Worm (Caenorhabditis elegans) whole organism, L1 larva: ENCODE measurements around the gene tsen-54.

Source experiments
- C34B4.2 ChIP-seq: sonication (generic microtip); optimal IDR thresholded peaks from 2 replicates; lab custom pipeline; 2017; ENCODE audit warnings: mild to moderate bottlenecking, missing genetic modification characterization, missing compliant biosample characterization
- ceh-82 ChIP-seq, 3 experiments: fragments of 150-350 bp in 1 of 3; sonication (generic microtip) in 2 of 3; optimal IDR thresholded peaks; 2 replicates each; lab custom pipeline; 2014 to 2017; ENCODE audit warnings: missing biosample characterization in 3 of 3, missing genetic modification characterization in 3 of 3
- elt-2 ChIP-seq: sonication (generic microtip); optimal IDR thresholded peaks from 2 replicates; lab custom pipeline; 2016; ENCODE audit warnings: missing genetic modification characterization, mild to moderate bottlenecking, inconsistent platforms, missing compliant biosample characterization, missing genetic modification reagents
- elt-3 ChIP-seq, 6 experiments: fragments of 150-350 bp in 1 of 6; sonication (generic microtip); optimal IDR thresholded peaks; 2 replicates each; lab custom pipeline; 2017 to 2018; ENCODE audit warnings: missing biosample characterization in 6 of 6, missing genetic modification characterization in 6 of 6, inconsistent platforms in 1 of 6
- ets-5 ChIP-seq: fragments of 200-800 bp; sonication (Bioruptor generic); IDR thresholded peaks from 2 replicates; pipeline ENCODE4 v1.3.6; 2022; ENCODE audit warnings: missing genetic modification characterization, missing compliant biosample characterization
- lir-3 ChIP-seq: sonication (generic microtip); optimal IDR thresholded peaks from 2 replicates; lab custom pipeline; 2016; ENCODE audit warnings: mild to moderate bottlenecking, missing genetic modification characterization, moderate library complexity, missing compliant biosample characterization; ENCODE audit not compliant: poor library complexity
- nhr-11 ChIP-seq: fragments of 150-350 bp; optimal IDR thresholded peaks from 2 replicates; lab custom pipeline; 2014; ENCODE audit warnings: missing biosample characterization, missing genetic modification characterization
- nhr-90 ChIP-seq: sonication (generic microtip); optimal IDR thresholded peaks from 2 replicates; lab custom pipeline; 2016; ENCODE audit warnings: mild to moderate bottlenecking, missing genetic modification characterization, missing compliant biosample characterization; ENCODE audit not compliant: poor library complexity
- sox-4 ChIP-seq: sonication (generic microtip); optimal IDR thresholded peaks from 2 replicates; lab custom pipeline; 2016; ENCODE audit warnings: missing genetic modification characterization, missing compliant biosample characterization
- sptf-1 ChIP-seq: fragments of 150-350 bp; optimal IDR thresholded peaks from 2 replicates; lab custom pipeline; 2014; ENCODE audit warnings: missing biosample characterization, missing genetic modification characterization
- tbx-2 ChIP-seq: sonication (generic microtip); optimal IDR thresholded peaks from 2 replicates; lab custom pipeline; 2016; ENCODE audit warnings: missing genetic modification characterization, missing compliant biosample characterization
- zag-1 ChIP-seq: fragments of 150-350 bp; optimal IDR thresholded peaks from 2 replicates; lab custom pipeline; 2014; ENCODE audit warnings: missing biosample characterization, missing genetic modification characterization
- ztf-4 ChIP-seq: fragments of 150-350 bp; optimal IDR thresholded peaks from 2 replicates; lab custom pipeline; 2014; ENCODE audit warnings: missing biosample characterization, missing genetic modification characterization

DNA sequence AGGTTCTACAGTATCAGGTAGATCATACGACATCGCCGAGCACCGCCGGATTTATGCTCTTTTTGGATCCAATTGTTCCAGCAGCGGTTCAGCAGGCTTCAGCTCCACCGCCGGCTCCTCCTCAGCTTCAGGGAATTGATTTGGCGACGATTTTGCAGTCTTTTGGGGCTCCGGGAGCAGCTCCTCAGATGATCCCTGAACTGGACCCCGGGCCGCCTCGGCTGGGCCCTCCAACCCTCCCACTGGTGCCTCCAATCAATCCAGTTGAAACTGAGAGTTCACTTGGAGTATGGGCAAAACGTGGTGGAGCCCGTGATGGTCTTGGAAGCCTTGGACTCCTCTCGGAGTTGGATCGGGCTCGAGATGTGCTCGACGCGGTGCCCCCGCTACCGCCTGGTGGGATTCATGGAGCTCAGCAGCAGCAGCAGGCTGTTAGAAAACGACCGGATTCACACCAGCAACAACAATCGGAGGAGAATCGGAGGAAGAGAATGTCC lies 42.9 kb downstream of the tsen-54 start:
- TF ChIP-seq elt-3 (tag; optimal IDR thresholded peaks at IDR 0.05; lab: Kevin White, UChicago) (no peak), nhr-90 (no peak), ztf-4 (tag; lab: Kevin White, UChicago) (no peak), ceh-82 (tag; optimal IDR thresholded peaks at IDR 0.05; lab: Kevin White, UChicago) (no peak), tbx-2 (tag; lab: Kevin White, UChicago) (no peak), nhr-11 (tag; lab: Kevin White, UChicago) (no peak), sptf-1 (tag; lab: Kevin White, UChicago) (no peak), sox-4 (tag; lab: Kevin White, UChicago) (no peak), zag-1 (tag; lab: Kevin White, UChicago) (no peak), ets-5 (GFP tag; lab: Robert Waterston, UW) (no peak), elt-2 (tag; lab: Kevin White, UChicago) (no peak), lir-3 (tag; lab: Kevin White, UChicago) (no peak), C34B4.2 (no peak)
